Fruit fly (Drosophila melanogaster): ENCODE data around the gene Gp93.

The Gp93 gene

dm6 chr3R:27937752-27938694, 10.5 kb upstream of the Gp93 start, which contains the start of the genes NSD and BOD1 (continued):
- TF ChIP-seq Adf1 (GFP tag; IDR thresholded peaks at IDR 0.05) (peak; percentile 36; the same call in 1 of the 2 replicates), CG12236 (GFP tag; optimal IDR thresholded peaks at IDR 0.05) (no peak), sqz (GFP tag; optimal IDR thresholded peaks at IDR 0.05) (no peak), slp2 (GFP tag; optimal IDR thresholded peaks at IDR 0.05) (no peak), wdn (GFP tag; IDR thresholded peaks at IDR 0.05) (peak; percentile 53), CG4730 (GFP tag; IDR thresholded peaks at IDR 0.05) (0 out of 2 replicates have a peak, but pooled peaks have one; percentile 23), crol (GFP tag; IDR thresholded peaks at IDR 0.05) (peak; percentile 8; the same call in 1 of the 2 replicates), CG4854 (GFP tag; optimal IDR thresholded peaks at IDR 0.05) (no peak), Awh (GFP tag; IDR thresholded peaks at IDR 0.05) (no peak), klu (GFP tag; IDR thresholded peaks at IDR 0.05) (peak; percentile 69), cad (GFP tag; optimal IDR thresholded peaks at IDR 0.05) (no peak), ash1 (GFP tag; optimal IDR thresholded peaks at IDR 0.05) (no peak), CG14441 (GFP tag; IDR thresholded peaks at IDR 0.05) (peak; percentile 69), Xrp1 (GFP tag; IDR thresholded peaks at IDR 0.05) (peak; percentile 72), ewg (GFP tag; optimal IDR thresholded peaks at IDR 0.05) (peak; percentile 31), schlank (tag; optimal IDR thresholded peaks at IDR 0.05) (peak; percentile 25), Usf (GFP tag; optimal IDR thresholded peaks at IDR 0.05) (peak; percentile 41), CG13894 (tag; optimal IDR thresholded peaks at IDR 0.05) (no peak), Ptx1 (GFP tag; IDR thresholded peaks at IDR 0.05) (peak; percentile 72), D (optimal IDR thresholded peaks at IDR 0.05) (no peak), D (GFP tag; optimal IDR thresholded peaks at IDR 0.05) (no peak), cwo (GFP tag; optimal IDR thresholded peaks at IDR 0.05) (no peak), ato (GFP tag; IDR thresholded peaks at IDR 0.05; ENCODE audit: partially characterized antibody) (peak; percentile 96), CG16779 (GFP tag; IDR thresholded peaks at IDR 0.05) (no peak; the same call in 1 of the 2 replicates), Hr3 (GFP tag; optimal IDR thresholded peaks at IDR 0.05) (peak; percentile 52), CG5180 (GFP tag; optimal IDR thresholded peaks at IDR 0.05) (no peak), phol (tag; optimal IDR thresholded peaks at IDR 0.05) (peak; percentile 63), h (optimal IDR thresholded peaks at IDR 0.05) (no peak), Fer2 (tag; optimal IDR thresholded peaks at IDR 0.05) (peak; percentile 27), CG16815 (GFP tag; optimal IDR thresholded peaks at IDR 0.05) (peak; percentile 41), bsh (GFP tag; optimal IDR thresholded peaks at IDR 0.05) (peak in 1 of 2 experiments; percentile 51), ttk (GFP tag; IDR thresholded peaks at IDR 0.05) (peak; percentile 40; the same call in 1 of the 2 replicates), yki (optimal IDR thresholded peaks at IDR 0.05) (no peak), CG18599 (GFP tag; optimal IDR thresholded peaks at IDR 0.05) (peak; percentile 49), Deaf1 (tag; optimal IDR thresholded peaks at IDR 0.05) (peak; percentile 0), CG1792 (GFP tag; optimal IDR thresholded peaks at IDR 0.05) (no peak)

DNA sequence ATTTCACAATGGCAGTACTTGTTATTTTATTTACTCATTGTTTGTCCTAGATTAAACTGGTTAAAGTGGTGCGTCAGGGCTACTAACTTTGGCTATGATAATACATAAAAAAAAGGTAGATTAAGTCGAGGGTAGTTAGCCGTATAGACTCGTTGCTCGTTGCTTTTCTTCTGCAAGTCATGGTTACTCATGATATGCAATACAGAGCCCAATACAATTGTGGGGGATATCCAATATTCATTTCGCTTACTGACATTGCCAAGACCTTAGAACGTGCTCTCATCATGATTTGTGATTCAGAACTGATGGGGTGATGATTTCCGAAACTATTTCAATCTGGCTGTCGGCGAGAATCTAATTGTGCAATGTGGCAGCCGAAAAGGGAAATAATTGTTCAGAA, 3.1 kb upstream of the Gp93 start:
- no peak for TF ChIP-seq Pdp1 (GFP tag; optimal IDR thresholded peaks at IDR 0.05)
- TF ChIP-seq sens (GFP tag), result peak; percentile 23

All from whole organism, embryonic.